Worm (Caenorhabditis elegans): Measurements from ENCODE around the gene ZC204.12.

ce11 chrII:1670260-1670879, 13.3 kb upstream of the ZC204.12 start, which contains the start of gene nhx-6:
- no peak for TF ChIP-seq cog-1 (tag; optimal IDR thresholded peaks at IDR 0.05)
- TF ChIP-seq ztf-23 (GFP tag; IDR thresholded peaks at IDR 0.05): no peak
- no peak for TF ChIP-seq T22C8.4 (GFP tag; IDR thresholded peaks at IDR 0.05)
- no peak for TF ChIP-seq tab-1 (GFP tag; IDR thresholded peaks at IDR 0.05)
- no peak for TF ChIP-seq ztf-29 (GFP tag; IDR thresholded peaks at IDR 0.05)
